Fruit fly (Drosophila melanogaster) whole organism, larva: ENCODE data around the gene Ctr1B.

ENCODE experiments used
- noc ChIP-seq: fragments of 200-800 bp; sonication (Bioruptor generic); optimal IDR thresholded peaks from 3 replicates; lab custom pipeline; 2019; ENCODE audit warnings: missing biosample characterization, mild to moderate bottlenecking, missing genetic modification characterization, moderate library complexity

Gene Ctr1B

dm6 chr3R:8355579-8355978 lies 38.2 kb downstream of the Ctr1B start:
- TF ChIP-seq noc (tag; lab: Kevin White, UChicago): peak; percentile 78

dm6 chr3R:8356626-8357290 lies 39.3 kb downstream of the Ctr1B start, which contains the start of gene stck:
Gene stck (plus strand): TSS chr3R:8356978.
- TF ChIP-seq noc (tag; lab: Kevin White, UChicago): no peak

dm6 chr3R:8357372-8357992 lies 40.1 kb downstream of the Ctr1B start:
- TF ChIP-seq noc (tag; lab: Kevin White, UChicago): no peak

- no peak for TF ChIP-seq noc (tag; lab: Kevin White, UChicago)
These were observed 40.6 kb downstream of the Ctr1B start for dm6 chr3R:8358004-8358403.

dm6 chr3R:8362259-8362876 lies 45.0 kb downstream of the Ctr1B start, which contains the start of the genes Veneno and CG7963:
Gene Veneno (minus strand): TSS chr3R:8362554.
Gene CG7963 (plus strand): TSS chr3R:8362826.
- no peak for TF ChIP-seq noc (tag; lab: Kevin White, UChicago)

- no peak for TF ChIP-seq noc (tag; lab: Kevin White, UChicago)
These were observed 51.1 kb downstream of the Ctr1B start for dm6 chr3R:8368553-8368952.
